Worm (Caenorhabditis elegans) whole organism, L2 larva: ENCODE data around the gene ins-14.

Experiments used
- C34F6.9 ChIP-seq: fragments of 150-350 bp; optimal IDR thresholded peaks from 2 replicates; lab custom pipeline; 2014; ENCODE audit warnings: missing biosample characterization, missing genetic modification characterization
- F13H6.1 ChIP-seq: sonication (generic microtip); optimal IDR thresholded peaks from 2 replicates; lab custom pipeline; 2016; ENCODE audit warnings: missing genetic modification characterization, missing compliant biosample characterization
- R02D3.7 ChIP-seq: fragments of 150-350 bp; optimal IDR thresholded peaks from 2 replicates; lab custom pipeline; 2014; ENCODE audit warnings: missing biosample characterization, missing genetic modification characterization
- ZK546.5 ChIP-seq: sonication (generic microtip); optimal IDR thresholded peaks from 2 replicates; lab custom pipeline; 2017; ENCODE audit warnings: missing biosample characterization, missing genetic modification characterization
- aly-2 ChIP-seq: fragments of 150-350 bp; optimal IDR thresholded peaks from 2 replicates; lab custom pipeline; 2014; ENCODE audit warnings: missing biosample characterization, missing genetic modification characterization
- blmp-1 ChIP-seq: sonication (generic microtip); optimal IDR thresholded peaks from 2 replicates; lab custom pipeline; 2017; ENCODE audit warnings: missing genetic modification characterization, mild to moderate bottlenecking, missing compliant biosample characterization, antibody characterized with exemption, moderate library complexity; ENCODE audit not compliant: insufficient read depth
- ceh-82 ChIP-seq: fragments of 150-350 bp; optimal IDR thresholded peaks from 2 replicates; lab custom pipeline; 2014; ENCODE audit warnings: missing biosample characterization, missing genetic modification characterization
- egl-27 ChIP-seq: sonication (generic microtip); optimal IDR thresholded peaks from 3 replicates; lab custom pipeline; 2017; ENCODE audit warnings: missing biosample characterization, missing genetic modification reagents, missing genetic modification characterization
- elt-1 ChIP-seq: fragments of 150-350 bp; optimal IDR thresholded peaks from 2 replicates; lab custom pipeline; 2014; ENCODE audit warnings: missing biosample characterization, missing genetic modification characterization
- elt-3 ChIP-seq: sonication (generic microtip); optimal IDR thresholded peaks from 2 replicates; lab custom pipeline; 2017; ENCODE audit warnings: missing biosample characterization, missing genetic modification characterization
- fos-1 ChIP-seq: fragments of 150-350 bp; optimal IDR thresholded peaks from 2 replicates; lab custom pipeline; 2014; ENCODE audit warnings: missing biosample characterization, missing genetic modification characterization
- lin-11 ChIP-seq: fragments of 150-350 bp; sonication (generic microtip); optimal IDR thresholded peaks from 2 replicates; lab custom pipeline; 2014; ENCODE audit warnings: missing biosample characterization, missing genetic modification characterization, inconsistent platforms, mixed read lengths
- lin-13 ChIP-seq: fragments of 150-350 bp; optimal IDR thresholded peaks from 2 replicates; lab custom pipeline; 2014; ENCODE audit warnings: missing biosample characterization, missing genetic modification reagents, missing genetic modification characterization
- lin-39 ChIP-seq: fragments of 150-350 bp; optimal IDR thresholded peaks from 2 replicates; lab custom pipeline; 2014; ENCODE audit warnings: missing biosample characterization, missing genetic modification reagents, missing genetic modification characterization
- lsy-2 ChIP-seq, 2 experiments: fragments of 150-350 bp in 1 of 2; sonication (generic microtip) in 1 of 2; optimal IDR thresholded peaks; 2 replicates each; lab custom pipeline; 2014 to 2017; ENCODE audit warnings: missing biosample characterization in 2 of 2, missing genetic modification characterization in 2 of 2
- mab-5 ChIP-seq: fragments of 150-350 bp; optimal IDR thresholded peaks from 2 replicates; lab custom pipeline; 2014; ENCODE audit warnings: missing biosample characterization, missing genetic modification characterization
- nhr-10 ChIP-seq: sonication (generic microtip); optimal IDR thresholded peaks from 2 replicates; lab custom pipeline; 2017; ENCODE audit warnings: missing biosample characterization, missing genetic modification characterization
- nhr-11 ChIP-seq: fragments of 150-350 bp; optimal IDR thresholded peaks from 2 replicates; lab custom pipeline; 2014; ENCODE audit warnings: missing biosample characterization, missing genetic modification characterization
- nhr-12 ChIP-seq: fragments of 150-350 bp; optimal IDR thresholded peaks from 2 replicates; lab custom pipeline; 2014; ENCODE audit warnings: missing biosample characterization, missing genetic modification characterization
- nhr-129 ChIP-seq: fragments of 150-350 bp; optimal IDR thresholded peaks from 2 replicates; lab custom pipeline; 2014; ENCODE audit warnings: missing biosample characterization, missing genetic modification characterization
- nhr-21 ChIP-seq: fragments of 150-350 bp; optimal IDR thresholded peaks from 2 replicates; lab custom pipeline; 2014; ENCODE audit warnings: missing biosample characterization, missing genetic modification characterization
- nhr-237 ChIP-seq: fragments of 150-350 bp; optimal IDR thresholded peaks from 2 replicates; lab custom pipeline; 2014; ENCODE audit warnings: missing biosample characterization, missing genetic modification characterization
- nhr-25 ChIP-seq: fragments of 150-350 bp; sonication (generic microtip); optimal IDR thresholded peaks from 3 replicates; lab custom pipeline; 2014; ENCODE audit warnings: missing biosample characterization, missing genetic modification characterization
- nhr-6 ChIP-seq: fragments of 150-350 bp; optimal IDR thresholded peaks from 2 replicates; lab custom pipeline; 2014; ENCODE audit warnings: missing biosample characterization, missing genetic modification characterization
- peb-1 ChIP-seq: fragments of 150-350 bp; optimal IDR thresholded peaks from 2 replicates; lab custom pipeline; 2014; ENCODE audit warnings: missing biosample characterization, missing genetic modification characterization
- skn-1 ChIP-seq: sonication (generic microtip); optimal IDR thresholded peaks from 2 replicates; lab custom pipeline; 2017; ENCODE audit warnings: missing biosample characterization, missing genetic modification characterization
- sma-3 ChIP-seq: sonication (generic microtip); optimal IDR thresholded peaks from 2 replicates; lab custom pipeline; 2016; ENCODE audit warnings: missing genetic modification reagents, missing genetic modification characterization, missing compliant biosample characterization
- sma-9 ChIP-seq, 2 experiments: fragments of 150-350 bp in 1 of 2; sonication (generic microtip) in 1 of 2; optimal IDR thresholded peaks; 2 replicates each; lab custom pipeline; 2014 to 2016; ENCODE audit warnings: missing genetic modification characterization in 2 of 2, mild to moderate bottlenecking in 1 of 2, missing biosample characterization in 1 of 2, missing compliant biosample characterization in 1 of 2, missing genetic modification reagents in 1 of 2, moderate library complexity in 1 of 2
- snpc-4 ChIP-seq: fragments of 150-350 bp; optimal IDR thresholded peaks from 2 replicates; lab custom pipeline; 2014; ENCODE audit warnings: missing biosample characterization, missing genetic modification characterization
- unc-55 ChIP-seq: fragments of 150-350 bp; sonication (generic microtip); optimal IDR thresholded peaks from 3 replicates; lab custom pipeline; 2014; ENCODE audit warnings: missing biosample characterization, missing genetic modification reagents, missing genetic modification characterization
- unc-62 ChIP-seq: fragments of 150-350 bp; optimal IDR thresholded peaks from 2 replicates; lab custom pipeline; 2014; ENCODE audit warnings: missing biosample characterization, missing genetic modification reagents, missing genetic modification characterization
- zag-1 ChIP-seq: fragments of 150-350 bp; optimal IDR thresholded peaks from 2 replicates; lab custom pipeline; 2014; ENCODE audit warnings: missing biosample characterization, missing genetic modification characterization
- ztf-1 ChIP-seq: fragments of 200-800 bp; sonication (Bioruptor generic); conservative IDR thresholded peaks from 2 replicates; pipeline ENCODE4 v1.3.6; 2022; ENCODE audit warnings: missing genetic modification characterization, missing compliant biosample characterization
- ztf-4 ChIP-seq: fragments of 150-350 bp; optimal IDR thresholded peaks from 2 replicates; lab custom pipeline; 2014; ENCODE audit warnings: missing biosample characterization, missing genetic modification characterization

The ins-14 gene

DNA sequence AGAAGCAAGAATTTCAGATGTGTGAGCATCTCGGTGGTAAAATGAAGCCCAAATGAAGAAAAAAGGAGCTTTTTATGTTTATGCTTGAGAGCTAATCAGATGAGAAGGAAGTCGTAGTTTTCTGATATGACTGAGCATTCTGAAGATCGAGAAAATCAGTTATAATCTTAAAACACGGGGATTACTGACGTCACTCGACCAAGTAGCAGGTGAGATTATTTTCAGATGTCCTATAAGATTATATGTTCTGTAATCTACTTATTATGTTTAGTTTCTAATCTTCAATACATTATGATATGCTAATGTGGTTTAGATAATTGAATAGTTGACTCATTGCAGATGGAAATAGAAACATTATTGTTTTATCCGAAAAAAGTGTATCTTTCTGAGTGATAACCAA lies at the start of gene ins-14:
TSS of gene ins-14 (minus strand) at position 32 of the 400 bp plus-strand sequence.
- TF ChIP-seq skn-1 (tag; lab: Kevin White, UChicago), result no peak
- peak; percentile 33 for TF ChIP-seq sma-9 (GFP tag; optimal IDR thresholded peaks at IDR 0.05; lab: Kevin White, UChicago)
- no peak for TF ChIP-seq sma-9 (tag; optimal IDR thresholded peaks at IDR 0.05; lab: Kevin White, UChicago)

DNA sequence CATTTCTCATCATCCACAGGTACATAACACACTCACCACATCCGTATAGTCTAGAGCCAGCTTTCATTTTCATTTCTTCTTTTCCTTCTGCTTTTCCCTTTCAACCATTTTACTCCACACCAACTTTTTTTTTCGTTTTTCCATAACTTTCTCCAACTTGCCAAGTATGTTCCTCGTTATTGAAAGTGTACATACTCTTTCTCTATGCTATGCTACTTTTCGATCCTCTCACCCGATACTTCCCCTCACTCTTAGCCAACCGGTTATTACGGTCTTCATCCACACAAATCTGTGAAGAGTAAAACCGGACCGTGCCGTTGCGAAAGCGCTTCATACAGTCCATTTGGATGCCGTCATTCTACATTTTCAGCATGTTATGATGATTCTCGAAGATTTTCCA lies 46.3 kb upstream of the ins-14 start, which contains the start of gene T13C2.2:
TSS of gene T13C2.2 (plus strand) at position 301 of the 400 bp plus-strand sequence.
- TF ChIP-seq aly-2 (tag; lab: Kevin White, UChicago), result no peak
- TF ChIP-seq nhr-129, result no peak
- TF ChIP-seq elt-1 (tag; lab: Kevin White, UChicago), result no peak
- TF ChIP-seq lsy-2 (tag; optimal IDR thresholded peaks at IDR 0.05; lab: Kevin White, UChicago), result no peak
- no peak for TF ChIP-seq nhr-21 (tag; lab: Kevin White, UChicago)
- TF ChIP-seq nhr-11 (tag; lab: Kevin White, UChicago), result no peak
- TF ChIP-seq snpc-4, result no peak

DNA sequence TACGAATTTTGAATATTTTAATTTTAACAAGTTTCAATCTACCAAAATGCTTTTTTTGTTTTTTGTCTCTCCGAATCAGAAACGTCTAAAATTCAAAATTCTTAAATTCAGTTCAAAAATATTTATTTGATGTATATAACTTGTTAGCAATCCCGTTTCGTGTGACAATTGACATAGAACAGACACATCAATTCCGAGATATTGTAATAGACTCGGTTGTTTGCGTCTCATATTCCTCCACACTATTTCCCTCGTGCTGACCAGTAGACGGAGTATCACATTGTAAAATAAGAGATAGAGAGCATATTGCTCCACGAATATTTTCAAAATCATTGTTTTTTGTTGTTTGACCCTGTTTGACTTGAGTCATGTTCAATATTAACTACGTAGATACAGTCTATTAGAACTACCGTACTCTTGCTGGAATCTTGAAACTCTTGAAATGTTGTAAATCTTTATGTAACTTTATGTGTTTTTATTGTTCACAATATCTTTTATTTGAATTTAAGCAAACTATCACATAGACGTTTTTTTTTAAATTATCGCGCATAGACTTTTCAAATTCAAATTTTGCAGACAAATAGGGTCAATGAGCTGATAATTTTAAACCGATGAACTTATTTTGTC lies 43.2 kb upstream of the ins-14 start, which contains the start of gene T13C2.3:
TSS of gene T13C2.3 (plus strand) at position 577 of the 627 bp plus-strand sequence.
- TF ChIP-seq lsy-2 (tag; optimal IDR thresholded peaks at IDR 0.05; lab: Kevin White, UChicago) (no peak), ztf-4 (no peak), unc-62 (GFP tag; lab: Kevin White, UChicago) (no peak), mab-5 (tag; lab: Kevin White, UChicago) (no peak), R02D3.7 (tag; lab: Kevin White, UChicago) (no peak), elt-3 (tag; lab: Kevin White, UChicago) (no peak), sma-3 (GFP tag; lab: Kevin White, UChicago) (no peak), nhr-237 (tag; lab: Kevin White, UChicago) (no peak), nhr-11 (tag; lab: Kevin White, UChicago) (no peak), ceh-82 (tag; lab: Kevin White, UChicago) (no peak), nhr-10 (no peak), lin-11 (no peak), snpc-4 (no peak), lin-39 (no peak), egl-27 (tag; lab: Kevin White, UChicago) (no peak), nhr-21 (tag; lab: Kevin White, UChicago) (no peak), ZK546.5 (tag; lab: Kevin White, UChicago) (no peak), nhr-129 (no peak), lin-13 (no peak), nhr-6 (tag; lab: Kevin White, UChicago) (no peak)

DNA sequence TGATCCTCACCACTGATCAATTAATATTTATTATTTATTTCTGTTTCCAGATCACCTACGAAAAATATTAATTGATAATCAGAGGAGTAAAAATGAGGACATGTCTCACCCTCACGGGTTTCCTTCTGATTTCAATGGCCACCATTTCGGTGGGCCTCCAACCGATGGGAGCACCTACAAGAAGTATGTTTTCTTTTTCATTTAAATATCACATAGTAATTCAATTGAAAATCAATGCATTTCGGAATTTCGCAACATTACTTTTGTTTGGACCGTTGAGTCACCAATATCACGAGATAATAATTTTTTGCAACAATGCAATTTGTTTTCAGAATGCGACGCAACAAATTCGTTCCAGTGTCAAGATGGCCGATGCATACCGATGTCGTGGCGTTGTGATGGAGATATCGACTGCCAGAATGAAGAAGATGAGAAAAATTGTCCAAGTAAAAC lies 37.8 kb upstream of the ins-14 start, which contains the start of gene gldi-2:
TSS of gene gldi-2 (plus strand) at position 51 of the 453 bp plus-strand sequence.
- TF ChIP-seq ZK546.5 (tag; lab: Kevin White, UChicago), result no peak
- no peak for TF ChIP-seq elt-3 (tag; lab: Kevin White, UChicago)
- TF ChIP-seq unc-55 (GFP tag; lab: Kevin White, UChicago), result no peak
- TF ChIP-seq nhr-6 (tag; lab: Kevin White, UChicago), result no peak
- TF ChIP-seq, all 48 proteins: peak for 0

DNA sequence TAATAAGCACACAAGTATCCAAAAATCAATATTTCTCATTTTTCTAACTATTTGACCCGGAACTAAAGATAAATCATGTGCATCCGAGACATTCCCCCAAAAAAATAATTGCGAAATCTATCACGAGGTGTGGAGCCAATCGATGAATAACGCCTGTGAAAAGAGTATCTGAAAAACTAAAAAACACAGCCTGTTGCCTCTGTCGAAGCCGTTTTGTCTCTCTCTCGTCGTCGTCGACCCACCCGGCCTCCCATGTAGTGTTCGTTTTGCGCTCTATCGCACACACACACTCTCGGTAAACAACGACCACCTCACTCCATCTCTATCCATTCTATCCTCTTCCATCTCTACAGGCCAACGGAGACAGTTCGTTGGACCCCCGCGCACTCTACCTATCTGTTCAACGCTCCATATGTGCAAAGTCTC lies 37.1 kb upstream of the ins-14 start:
- TF ChIP-seq ztf-1, result no peak
- peak; percentile 96 for TF ChIP-seq C34F6.9 (tag; lab: Kevin White, UChicago)
- no peak for TF ChIP-seq nhr-21 (tag; lab: Kevin White, UChicago)
- peak; percentile 39 for TF ChIP-seq F13H6.1
- no peak for TF ChIP-seq elt-1 (tag; lab: Kevin White, UChicago)
- TF ChIP-seq lsy-2 (tag; optimal IDR thresholded peaks at IDR 0.05; lab: Kevin White, UChicago), result peak; percentile 38 to 65
- TF ChIP-seq sma-9 (GFP tag; optimal IDR thresholded peaks at IDR 0.05; lab: Kevin White, UChicago), result peak; percentile 61
- no peak for TF ChIP-seq sma-9 (tag; optimal IDR thresholded peaks at IDR 0.05; lab: Kevin White, UChicago)
- peak; percentile 8 for TF ChIP-seq fos-1 (tag; lab: Kevin White, UChicago)
- no peak for TF ChIP-seq nhr-6 (tag; lab: Kevin White, UChicago)
- peak; percentile 59 for TF ChIP-seq nhr-25 (tag; lab: Kevin White, UChicago)
- no peak for TF ChIP-seq nhr-12 (tag; lab: Kevin White, UChicago)
- TF ChIP-seq nhr-129, result peak; percentile 71
- peak; percentile 5 for TF ChIP-seq mab-5 (tag; lab: Kevin White, UChicago)
- TF ChIP-seq blmp-1, result peak; percentile 3
- no peak for TF ChIP-seq R02D3.7 (tag; lab: Kevin White, UChicago)
- TF ChIP-seq unc-55 (GFP tag; lab: Kevin White, UChicago), result peak; percentile 79
- no peak for TF ChIP-seq zag-1
- no peak for TF ChIP-seq peb-1 (tag; lab: Kevin White, UChicago)
- TF ChIP-seq ztf-4, result peak; percentile 48
- peak; percentile 22 for TF ChIP-seq sma-3 (GFP tag; lab: Kevin White, UChicago)
- peak; percentile 64 for TF ChIP-seq lin-11
- no peak for TF ChIP-seq ZK546.5 (tag; lab: Kevin White, UChicago)
- TF ChIP-seq ceh-82 (tag; lab: Kevin White, UChicago), result no peak
